Worm (Caenorhabditis elegans) whole organism, L1 larva: ENCODE measurements around the gene Y50D7A.10.

Source experiments
- F16B12.6 ChIP-seq: fragments of 150-350 bp; optimal IDR thresholded peaks from 2 replicates; lab custom pipeline; 2014; ENCODE audit warnings: missing biosample characterization, missing genetic modification characterization
- ceh-82 ChIP-seq, 3 experiments: fragments of 150-350 bp in 1 of 3; sonication (generic microtip) in 2 of 3; optimal IDR thresholded peaks; 2 replicates each; lab custom pipeline; 2014 to 2017; ENCODE audit warnings: missing biosample characterization in 3 of 3, missing genetic modification characterization in 3 of 3
- ces-1 ChIP-seq: fragments of 150-350 bp; optimal IDR thresholded peaks from 2 replicates; lab custom pipeline; 2014; ENCODE audit warnings: missing biosample characterization, missing genetic modification reagents, missing genetic modification characterization
- fkh-10 ChIP-seq: sonication (generic microtip); optimal IDR thresholded peaks from 2 replicates; lab custom pipeline; 2017; ENCODE audit warnings: missing biosample characterization, missing genetic modification reagents, missing genetic modification characterization
- lin-14 ChIP-seq: fragments of 200-800 bp; sonication (Bioruptor generic); optimal IDR thresholded peaks from 2 replicates; lab custom pipeline; 2018; ENCODE audit warnings: mild to moderate bottlenecking, missing genetic modification characterization, moderate library complexity, missing compliant biosample characterization
- mef-2 ChIP-seq: fragments of 150-350 bp; optimal IDR thresholded peaks from 2 replicates; lab custom pipeline; 2014; ENCODE audit warnings: missing biosample characterization, missing genetic modification characterization
- nhr-20 ChIP-seq: sonication (generic microtip); optimal IDR thresholded peaks from 2 replicates; lab custom pipeline; 2016; ENCODE audit warnings: mild to moderate bottlenecking, missing genetic modification characterization, missing compliant biosample characterization

Gene Y50D7A.10

ce11 chrIII:360315-360714 is 45.1 kb downstream of the Y50D7A.10 start:
- TF ChIP-seq ces-1 (GFP tag; lab: Kevin White, UChicago) (no peak), mef-2 (tag; lab: Kevin White, UChicago) (no peak), fkh-10 (peak; percentile 17), ceh-82 (tag; optimal IDR thresholded peaks at IDR 0.05; lab: Kevin White, UChicago) (peak in 1 of 3 experiments; percentile 58), lin-14 (GFP tag; lab: Kevin White, UChicago) (peak; percentile 67)

ce11 chrIII:365649-366048 is 50.4 kb downstream of the Y50D7A.10 start, which contains the start of gene pll-1:
pll-1 (plus strand) TSS chrIII:365949.
- TF ChIP-seq F16B12.6 (tag; lab: Kevin White, UChicago): no peak
- TF ChIP-seq ces-1 (GFP tag; lab: Kevin White, UChicago): no peak
- TF ChIP-seq nhr-20 (tag; lab: Kevin White, UChicago): no peak
